Fruit fly (Drosophila melanogaster) ovary, adult (tissue): ENCODE results near the gene CG10211.

Experiments
- CG17801 ChIP-seq: fragments of 200-800 bp; optimal IDR thresholded peaks from 2 replicates; lab custom pipeline; 2019; ENCODE audit warnings: missing biosample characterization, mild to moderate bottlenecking, missing genetic modification characterization, moderate library complexity; ENCODE audit not compliant: partially characterized antibody

CG10211 gene

DNA sequence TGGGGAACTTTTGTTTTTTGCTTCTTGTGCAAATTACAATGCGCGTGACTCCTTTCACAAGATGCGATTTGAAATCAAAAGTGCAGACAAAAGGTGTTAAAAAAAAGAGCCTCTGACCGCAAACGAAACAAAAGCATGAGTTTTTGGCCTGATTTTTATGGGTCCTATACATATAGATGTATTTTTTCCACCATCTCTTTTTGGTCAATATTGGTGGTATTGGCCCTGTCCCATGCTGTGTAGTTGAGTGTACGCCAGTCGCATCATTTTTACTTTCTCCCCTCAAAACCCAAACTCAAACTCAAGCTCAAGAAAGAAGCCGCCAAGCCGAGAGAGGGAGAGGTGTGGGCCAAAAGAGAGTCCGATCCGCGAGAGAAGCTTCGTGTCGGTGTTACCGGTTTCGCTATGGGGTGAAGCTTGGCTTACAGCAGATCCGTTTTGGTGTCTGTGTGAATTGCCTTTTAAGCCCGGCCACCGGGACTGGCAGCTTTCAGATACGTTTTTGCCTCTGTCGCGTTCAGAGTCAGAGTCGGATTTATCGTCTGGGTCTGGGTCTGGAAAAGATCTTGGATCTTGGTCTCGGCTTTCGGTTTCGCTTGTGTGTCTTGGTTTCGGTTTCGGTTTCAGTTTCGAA is at the start of gene CG10211:
Gene CG10211 (plus strand): TSS at position 486 of the 634 bp plus-strand sequence.
- TF ChIP-seq CG17801 (GFP tag; lab: Kevin White, UChicago): no peak

DNA sequence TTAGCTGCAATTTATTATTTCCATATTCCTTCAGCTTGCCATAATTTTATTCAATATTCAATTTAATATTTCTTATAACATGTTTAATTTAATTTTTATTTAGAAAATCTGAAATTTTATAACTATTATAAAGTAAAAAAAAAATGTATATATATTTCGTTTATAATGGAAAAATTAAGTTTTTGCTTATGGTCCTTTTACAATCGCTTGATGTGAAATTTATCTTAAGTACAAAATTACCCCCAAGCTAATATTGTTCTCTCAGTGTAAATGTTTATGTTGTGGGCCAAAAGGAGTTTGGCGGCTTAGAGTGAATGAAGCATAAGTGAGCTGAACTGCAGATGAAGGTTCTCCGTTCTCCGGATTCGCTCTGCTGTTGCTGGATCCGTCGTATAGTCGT is 49.3 kb upstream of the CG10211 start:
- TF ChIP-seq CG17801 (GFP tag; lab: Kevin White, UChicago): no peak

- no peak for TF ChIP-seq CG17801 (GFP tag; lab: Kevin White, UChicago)
Measured at dm6 chr2L:18468607-18469015, 48.7 kb upstream of the CG10211 start.

- TF ChIP-seq CG17801 (GFP tag; lab: Kevin White, UChicago): no peak
Measured at dm6 chr2L:18469544-18470109, 47.7 kb upstream of the CG10211 start.

- TF ChIP-seq CG17801 (GFP tag; lab: Kevin White, UChicago): peak; percentile 95
Measured at dm6 chr2L:18477455-18477854, 39.8 kb upstream of the CG10211 start.

DNA sequence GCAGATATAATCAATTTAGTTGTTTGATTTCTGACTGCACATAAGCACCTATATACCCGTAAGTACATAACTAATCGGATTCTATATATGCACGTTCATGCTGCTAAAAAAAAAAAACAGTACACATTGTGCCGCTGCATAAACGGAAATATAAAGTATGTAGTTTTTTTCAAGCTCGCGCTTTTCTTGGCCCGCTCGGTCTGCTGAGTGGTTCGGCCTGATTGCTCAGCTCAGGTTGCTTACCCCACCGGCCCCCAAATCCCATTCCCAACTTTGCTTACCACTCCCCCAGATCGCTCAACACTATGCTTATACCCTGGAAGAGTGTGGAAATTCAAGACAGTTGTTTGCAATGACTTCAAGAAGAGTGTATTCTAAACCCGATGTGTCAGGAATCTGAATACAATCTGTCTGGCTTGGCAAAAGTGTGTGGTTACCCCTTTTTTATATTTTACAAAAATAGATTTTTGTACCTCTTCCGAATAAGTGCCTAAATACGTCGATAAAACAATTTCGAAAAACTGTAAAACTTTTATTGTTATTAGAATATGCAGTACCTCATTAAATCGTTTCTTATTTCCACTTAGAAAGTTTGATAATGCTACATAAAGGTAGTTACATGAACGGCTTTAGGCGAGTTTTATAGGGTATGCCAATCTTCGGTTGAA is 38.6 kb upstream of the CG10211 start:
- TF ChIP-seq CG17801 (GFP tag; lab: Kevin White, UChicago): no peak

DNA sequence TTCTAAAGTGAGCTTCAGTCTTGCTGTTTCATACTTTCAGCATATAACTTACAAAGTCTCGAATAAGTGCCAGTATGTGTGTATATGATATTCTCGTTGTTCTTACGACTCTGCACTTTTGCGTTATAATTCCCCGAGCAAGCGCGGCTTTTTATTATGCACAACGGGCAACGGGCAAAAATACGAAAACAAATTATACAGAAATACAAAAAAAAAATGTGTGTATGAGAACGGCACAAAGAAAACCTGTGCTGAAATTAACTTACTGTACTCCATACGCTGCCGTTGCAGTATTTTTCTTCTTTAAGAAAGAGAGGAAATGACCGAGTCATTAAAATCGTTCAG is 38.1 kb upstream of the CG10211 start:
- no peak for TF ChIP-seq CG17801 (GFP tag; lab: Kevin White, UChicago)

dm6 chr2L:18480326-18481028 is 36.8 kb upstream of the CG10211 start:
- TF ChIP-seq CG17801 (GFP tag; lab: Kevin White, UChicago): no peak

DNA sequence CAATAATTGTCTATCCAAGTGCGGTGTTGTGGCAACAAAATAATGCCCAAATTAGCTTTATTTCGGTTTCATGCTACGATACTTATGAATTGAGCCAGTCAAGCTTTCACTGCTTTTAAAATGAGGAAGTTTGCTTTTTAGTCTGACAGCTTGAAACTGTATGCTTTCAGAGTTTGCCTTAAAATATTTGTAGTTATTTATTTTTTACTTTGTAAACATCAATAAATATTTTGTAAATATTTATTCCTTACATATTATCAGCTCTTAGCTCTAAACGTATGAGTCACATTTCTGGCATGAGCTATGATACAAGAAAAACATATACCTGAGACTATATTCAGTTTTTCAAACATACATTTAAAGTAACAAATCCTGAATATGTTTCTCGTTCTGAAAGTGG is 36.2 kb upstream of the CG10211 start:
- no peak for TF ChIP-seq CG17801 (GFP tag; lab: Kevin White, UChicago)

DNA sequence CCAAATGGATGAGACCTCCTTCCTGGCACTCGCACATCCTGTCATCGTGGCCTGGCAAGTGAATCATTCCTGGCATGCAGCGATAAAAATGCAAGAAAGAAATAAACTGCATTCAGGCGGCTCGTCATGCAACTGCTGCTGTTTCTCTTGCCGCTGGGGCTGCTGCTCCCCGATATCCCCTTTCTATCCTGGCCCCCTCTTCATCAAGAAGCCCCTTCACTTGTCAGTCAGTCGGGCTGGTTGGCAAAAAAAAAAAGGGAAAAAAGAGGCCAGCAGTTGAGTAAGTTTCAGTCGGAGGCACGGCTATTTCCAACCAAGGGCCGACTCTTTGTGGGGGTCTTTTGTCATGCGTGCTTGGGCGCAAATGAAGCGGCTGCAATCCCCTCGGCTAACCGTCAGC is 35.5 kb upstream of the CG10211 start:
- TF ChIP-seq CG17801 (GFP tag; lab: Kevin White, UChicago): no peak

dm6 chr2L:18482170-18482569 is 35.1 kb upstream of the CG10211 start:
- TF ChIP-seq CG17801 (GFP tag; lab: Kevin White, UChicago): no peak

DNA sequence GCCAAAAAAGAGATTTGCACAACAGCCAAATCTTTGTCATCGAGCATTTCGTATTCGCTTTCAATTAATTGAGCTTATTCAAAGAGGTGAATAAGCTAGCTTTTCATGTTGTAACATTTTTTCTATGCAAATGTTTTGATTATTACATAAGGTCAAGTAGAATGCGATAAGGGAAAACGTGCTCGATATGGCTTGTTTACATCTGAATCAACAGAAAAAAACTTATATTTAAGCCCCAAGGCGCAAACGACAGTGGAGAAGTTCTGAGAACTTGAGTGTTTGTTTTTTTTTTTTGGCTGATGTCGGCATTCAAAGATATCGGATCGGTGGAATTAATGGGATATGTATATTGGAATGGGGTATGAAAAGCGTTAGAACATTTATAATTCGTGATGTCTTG is 34.3 kb upstream of the CG10211 start:
- TF ChIP-seq CG17801 (GFP tag; lab: Kevin White, UChicago): no peak

DNA sequence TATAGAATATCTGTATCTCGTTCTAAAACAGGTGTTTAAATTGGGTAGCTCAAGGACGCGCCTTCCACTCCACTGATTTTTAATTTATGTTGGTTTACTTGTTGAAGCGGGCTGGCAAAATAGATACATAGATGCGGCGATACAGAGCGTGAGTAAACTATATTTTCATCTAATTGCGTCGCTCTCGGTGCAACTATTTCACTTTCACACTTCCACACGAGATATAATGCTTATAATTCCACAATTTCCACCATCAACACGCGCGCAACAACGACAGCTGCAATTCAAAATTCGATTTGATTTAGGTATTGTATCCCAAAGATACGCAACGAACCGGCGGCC is 33.3 kb upstream of the CG10211 start:
- no peak for TF ChIP-seq CG17801 (GFP tag; lab: Kevin White, UChicago)

DNA sequence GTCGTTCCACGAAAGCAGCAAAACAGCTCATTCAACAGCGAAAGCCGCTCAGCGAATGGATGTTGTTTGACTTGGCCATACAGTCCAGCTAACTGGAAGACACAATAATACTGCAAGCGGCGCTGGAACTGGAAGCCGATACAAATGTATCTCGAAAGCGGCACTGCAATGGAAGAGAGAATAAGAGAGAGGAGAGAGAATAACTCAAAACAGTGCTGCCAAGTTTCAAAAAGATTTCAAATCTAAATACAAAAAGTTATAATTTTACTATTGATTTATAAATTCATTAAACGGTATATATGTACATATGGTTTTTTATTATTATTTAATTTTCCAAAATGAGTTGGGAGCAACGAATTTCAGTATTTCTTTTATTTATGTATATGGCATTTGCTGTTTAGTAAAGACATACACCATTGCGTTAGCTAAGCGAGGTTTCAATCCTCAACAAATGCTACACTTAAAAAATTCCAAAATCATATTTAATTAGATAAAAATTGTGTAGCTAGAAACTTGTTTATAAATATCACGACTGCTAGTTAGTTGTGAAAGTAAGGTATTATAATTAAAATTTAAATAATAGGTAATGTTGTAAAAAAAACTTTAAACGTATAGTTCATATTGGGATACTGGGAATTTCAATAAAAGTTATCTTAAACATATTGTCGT is 32.8 kb upstream of the CG10211 start, which contains the start of gene CG10283:
Gene CG10283 (minus strand): TSS at position 132 of the 669 bp plus-strand sequence.
- TF ChIP-seq CG17801 (GFP tag; lab: Kevin White, UChicago): peak; percentile 41

DNA sequence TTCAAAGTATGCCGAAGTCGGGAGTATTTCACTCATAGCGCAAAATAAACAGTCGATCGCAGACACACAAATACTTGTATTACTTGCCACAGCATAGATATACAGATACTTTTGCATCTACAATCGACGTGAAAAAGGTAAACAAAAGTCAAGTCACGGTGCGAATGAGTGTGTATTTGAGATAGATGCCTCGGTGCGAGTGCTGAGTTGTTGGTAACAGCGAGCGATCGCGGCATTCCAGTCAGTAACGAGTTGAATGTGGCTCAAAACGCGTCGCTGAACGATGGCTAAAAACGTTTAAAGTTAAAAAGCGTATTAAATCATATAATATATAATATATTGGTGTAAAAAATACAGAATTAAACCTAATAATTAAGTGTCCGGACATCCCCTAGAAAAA is 32.1 kb upstream of the CG10211 start, which contains the start of gene grnd:
Gene grnd (plus strand): TSS at position 207 of the 400 bp plus-strand sequence.
- no peak for TF ChIP-seq CG17801 (GFP tag; lab: Kevin White, UChicago)
